Fruit fly (Drosophila melanogaster): ENCODE results near the gene Cox11.
A peak's percentile ranks its signal among the peaks of the same experiment; 100 is the strongest.

Cox11 gene

dm6 chr2L:5519846-5520384 is 6.8 kb upstream of the Cox11 start, which contains the start of the genes CG7382 and cl (continued):
- TF ChIP-seq B-H2 (GFP tag; optimal IDR thresholded peaks at IDR 0.05) (peak; percentile 28), CG12659 (GFP tag; optimal IDR thresholded peaks at IDR 0.05) (peak; percentile 71), CG3838 (GFP tag; optimal IDR thresholded peaks at IDR 0.05) (no peak), da (GFP tag; optimal IDR thresholded peaks at IDR 0.05) (no peak), nmo (GFP tag; optimal IDR thresholded peaks at IDR 0.05) (peak; percentile 79), CG9932 (GFP tag; IDR thresholded peaks at IDR 0.05) (peak; percentile 76), CG6791 (GFP tag; IDR thresholded peaks at IDR 0.05; ENCODE audit: partially characterized antibody) (no peak), corto (GFP tag; optimal IDR thresholded peaks at IDR 0.05) (no peak), chm (GFP tag; IDR thresholded peaks at IDR 0.05) (0 out of 2 replicates have a peak, but pooled peaks have one; percentile 33), Usf (GFP tag; optimal IDR thresholded peaks at IDR 0.05) (no peak), CG32532 (GFP tag; IDR thresholded peaks at IDR 0.05) (0 out of 2 replicates have a peak, but pooled peaks have one; percentile 30), Doc3 (GFP tag; IDR thresholded peaks at IDR 0.05; ENCODE audit: partially characterized antibody) (no peak), CG1603 (tag; optimal IDR thresholded peaks at IDR 0.05) (no peak), slbo (GFP tag; IDR thresholded peaks at IDR 0.05) (peak; percentile 61), wor (GFP tag; IDR thresholded peaks at IDR 0.05) (no peak), CG16779 (GFP tag; IDR thresholded peaks at IDR 0.05) (no peak), CG12744 (GFP tag; optimal IDR thresholded peaks at IDR 0.05) (no peak), CG12236 (GFP tag; optimal IDR thresholded peaks at IDR 0.05) (no peak), CG17568 (GFP tag; optimal IDR thresholded peaks at IDR 0.05) (no peak), pros (GFP tag; optimal IDR thresholded peaks at IDR 0.05) (no peak), grau (tag; optimal IDR thresholded peaks at IDR 0.05) (peak; percentile 66), Hr39 (optimal IDR thresholded peaks at IDR 0.05) (no peak), sna (GFP tag; IDR thresholded peaks at IDR 0.05; ENCODE audit: partially characterized antibody) (no peak), ewg (GFP tag; optimal IDR thresholded peaks at IDR 0.05) (no peak), CG12155 (GFP tag; optimal IDR thresholded peaks at IDR 0.05) (peak; percentile 36), Chrac-16 (GFP tag; optimal IDR thresholded peaks at IDR 0.05) (peak; percentile 6), pfk (GFP tag; optimal IDR thresholded peaks at IDR 0.05) (no peak), CG2202 (tag; optimal IDR thresholded peaks at IDR 0.05) (no peak), CG7786 (GFP tag; optimal IDR thresholded peaks at IDR 0.05) (no peak), CG13123 (GFP tag; optimal IDR thresholded peaks at IDR 0.05) (no peak), CG1792 (GFP tag; optimal IDR thresholded peaks at IDR 0.05) (no peak), ase (GFP tag; IDR thresholded peaks at IDR 0.05) (no peak), ro (GFP tag; IDR thresholded peaks at IDR 0.05) (no peak), CG9215 (GFP tag; IDR thresholded peaks at IDR 0.05) (peak; percentile 31; the same call in 1 of the 2 replicates), jigr1 (GFP tag; IDR thresholded peaks at IDR 0.05) (no peak), tin (GFP tag; optimal IDR thresholded peaks at IDR 0.05) (peak; percentile 45), crol (GFP tag; IDR thresholded peaks at IDR 0.05) (no peak), hb (GFP tag; IDR thresholded peaks at IDR 0.05; ENCODE audit: partially characterized antibody) (no peak), CG11504 (tag; optimal IDR thresholded peaks at IDR 0.05) (peak; percentile 69), ATbp (GFP tag; optimal IDR thresholded peaks at IDR 0.05) (no peak), CG8765 (GFP tag; IDR thresholded peaks at IDR 0.05) (no peak), mam (GFP tag; optimal IDR thresholded peaks at IDR 0.05) (peak; percentile 16), CG1602 (GFP tag; optimal IDR thresholded peaks at IDR 0.05) (peak; percentile 12), ssp (GFP tag; IDR thresholded peaks at IDR 0.05) (no peak), CG10147 (GFP tag; optimal IDR thresholded peaks at IDR 0.05) (peak; percentile 26), sens (GFP tag) (peak; percentile 46), GATAe (GFP tag; conservative IDR thresholded peaks at IDR 0.05) (no peak), CG2129 (GFP tag; IDR thresholded peaks at IDR 0.05; ENCODE audit: partially characterized antibody) (no peak), kni (GFP tag; optimal IDR thresholded peaks at IDR 0.05) (no peak), CG32772 (GFP tag; IDR thresholded peaks at IDR 0.05) (no peak), yki (optimal IDR thresholded peaks at IDR 0.05) (no peak), sr (GFP tag; IDR thresholded peaks at IDR 0.05) (no peak)

Data from whole organism, embryonic.